Worm (Caenorhabditis elegans) whole organism, L3 larva: ENCODE data around the gene H14E04.2.

Experiments used
- R02D3.7 ChIP-seq: fragments of 150-350 bp; optimal IDR thresholded peaks from 2 replicates; lab custom pipeline; 2014; ENCODE audit warnings: missing biosample characterization, missing genetic modification characterization
- ZK546.5 ChIP-seq: sonication (generic microtip); optimal IDR thresholded peaks from 2 replicates; lab custom pipeline; 2017; ENCODE audit warnings: missing biosample characterization, missing genetic modification characterization
- aly-2 ChIP-seq: fragments of 150-350 bp; optimal IDR thresholded peaks from 2 replicates; lab custom pipeline; 2014; ENCODE audit warnings: missing biosample characterization, missing genetic modification characterization
- ama-1 ChIP-seq: fragments of 150-350 bp; optimal IDR thresholded peaks from 2 replicates; lab custom pipeline; 2018
- ceh-16 ChIP-seq: sonication (generic microtip); optimal IDR thresholded peaks from 2 replicates; lab custom pipeline; 2017; ENCODE audit warnings: missing biosample characterization, missing genetic modification characterization
- ceh-28 ChIP-seq: fragments of 150-350 bp; optimal IDR thresholded peaks from 2 replicates; lab custom pipeline; 2014; ENCODE audit warnings: missing biosample characterization, missing genetic modification reagents, missing genetic modification characterization
- ceh-82 ChIP-seq: fragments of 150-350 bp; optimal IDR thresholded peaks from 2 replicates; lab custom pipeline; 2014; ENCODE audit warnings: missing biosample characterization, missing genetic modification characterization
- ceh-9 ChIP-seq: sonication (generic microtip); optimal IDR thresholded peaks from 2 replicates; lab custom pipeline; 2018; ENCODE audit warnings: missing biosample characterization, missing genetic modification characterization
- egl-27 ChIP-seq: sonication (generic microtip); optimal IDR thresholded peaks from 4 replicates; lab custom pipeline; 2017; ENCODE audit warnings: missing biosample characterization, missing genetic modification reagents, missing genetic modification characterization
- egl-5 ChIP-seq: fragments of 150-350 bp; optimal IDR thresholded peaks from 2 replicates; lab custom pipeline; 2017; ENCODE audit warnings: missing biosample characterization, missing genetic modification reagents, missing genetic modification characterization, inconsistent platforms
- elt-1 ChIP-seq: fragments of 150-350 bp; optimal IDR thresholded peaks from 2 replicates; lab custom pipeline; 2014; ENCODE audit warnings: missing biosample characterization, missing genetic modification characterization
- elt-2 ChIP-seq: sonication (generic microtip); optimal IDR thresholded peaks from 2 replicates; lab custom pipeline; 2016; ENCODE audit warnings: missing genetic modification reagents, mild to moderate bottlenecking, missing genetic modification characterization, missing compliant biosample characterization
- elt-3 ChIP-seq, 3 experiments: fragments of 150-350 bp in 1 of 3; sonication (generic microtip) in 2 of 3; optimal IDR thresholded peaks; 2 replicates in 2 of 3; 4 replicates in 1 of 3; lab custom pipeline; 2014 to 2017; ENCODE audit warnings: missing biosample characterization in 3 of 3, missing genetic modification characterization in 3 of 3
- eor-1 ChIP-seq, 2 experiments: fragments of 150-350 bp; optimal IDR thresholded peaks; 2 replicates each; lab custom pipeline; 2014 to 2018; ENCODE audit warnings: missing biosample characterization in 2 of 2, missing genetic modification characterization in 2 of 2
- fkh-10 ChIP-seq: sonication (generic microtip); optimal IDR thresholded peaks from 2 replicates; lab custom pipeline; 2017; ENCODE audit warnings: missing biosample characterization, missing genetic modification reagents, missing genetic modification characterization
- fkh-2 ChIP-seq: fragments of 150-350 bp; optimal IDR thresholded peaks from 2 replicates; lab custom pipeline; 2014; ENCODE audit warnings: missing biosample characterization, missing genetic modification reagents, missing genetic modification characterization
- hmg-11 ChIP-seq: sonication (generic microtip); optimal IDR thresholded peaks from 2 replicates; lab custom pipeline; 2016; ENCODE audit warnings: missing genetic modification characterization, missing compliant biosample characterization
- jun-1 ChIP-seq: fragments of 150-350 bp; optimal IDR thresholded peaks from 2 replicates; lab custom pipeline; 2014; ENCODE audit warnings: missing biosample characterization, missing genetic modification reagents, missing genetic modification characterization
- lin-15B ChIP-seq: fragments of 150-350 bp; optimal IDR thresholded peaks from 2 replicates; lab custom pipeline; 2014; ENCODE audit warnings: missing biosample characterization, missing genetic modification characterization
- lin-39 ChIP-seq: fragments of 150-350 bp; optimal IDR thresholded peaks from 2 replicates; lab custom pipeline; 2018; ENCODE audit warnings: missing biosample characterization, missing genetic modification reagents, missing genetic modification characterization
- lsy-12 ChIP-seq: sonication (generic microtip); optimal IDR thresholded peaks from 2 replicates; lab custom pipeline; 2016; ENCODE audit warnings: mild to moderate bottlenecking, missing genetic modification characterization, missing compliant biosample characterization
- mml-1 ChIP-seq: fragments of 150-350 bp; sonication (generic microtip); optimal IDR thresholded peaks from 3 replicates; lab custom pipeline; 2014; ENCODE audit warnings: missing biosample characterization, missing genetic modification characterization
- nfya-1 ChIP-seq: sonication (generic microtip); optimal IDR thresholded peaks from 2 replicates; lab custom pipeline; 2017; ENCODE audit warnings: missing genetic modification characterization, mild to moderate bottlenecking, missing compliant biosample characterization, antibody characterized with exemption, moderate library complexity; ENCODE audit not compliant: insufficient read depth
- nhr-11 ChIP-seq: fragments of 150-350 bp; optimal IDR thresholded peaks from 2 replicates; lab custom pipeline; 2014; ENCODE audit warnings: missing biosample characterization, missing genetic modification characterization
- nhr-23 ChIP-seq: fragments of 150-350 bp; optimal IDR thresholded peaks from 2 replicates; lab custom pipeline; 2014; ENCODE audit warnings: missing biosample characterization, missing genetic modification reagents, missing genetic modification characterization
- nhr-25 ChIP-seq: sonication (generic microtip); optimal IDR thresholded peaks from 2 replicates; lab custom pipeline; 2017; ENCODE audit warnings: missing biosample characterization, missing genetic modification characterization
- nhr-28 ChIP-seq: fragments of 150-350 bp; optimal IDR thresholded peaks from 2 replicates; lab custom pipeline; 2014; ENCODE audit warnings: missing biosample characterization, missing genetic modification characterization
- nhr-43 ChIP-seq: sonication (generic microtip); optimal IDR thresholded peaks from 2 replicates; lab custom pipeline; 2016; ENCODE audit warnings: mild to moderate bottlenecking, missing genetic modification characterization, missing compliant biosample characterization; ENCODE audit not compliant: poor library complexity, severe bottlenecking
- nhr-76 ChIP-seq: fragments of 150-350 bp; sonication (generic microtip); optimal IDR thresholded peaks from 5 replicates; lab custom pipeline; 2014; ENCODE audit warnings: missing biosample characterization, missing genetic modification characterization
- nhr-77 ChIP-seq: fragments of 150-350 bp; optimal IDR thresholded peaks from 2 replicates; lab custom pipeline; 2014; ENCODE audit warnings: missing biosample characterization, missing genetic modification characterization
- pha-4 ChIP-seq: fragments of 150-350 bp; optimal IDR thresholded peaks from 2 replicates; lab custom pipeline; 2014; ENCODE audit warnings: missing biosample characterization, missing genetic modification reagents, missing genetic modification characterization
- pqm-1 ChIP-seq: fragments of 150-350 bp; optimal IDR thresholded peaks from 2 replicates; lab custom pipeline; 2017; ENCODE audit warnings: missing biosample characterization, missing genetic modification characterization, inconsistent platforms
- sea-2 ChIP-seq: fragments of 150-350 bp; sonication (generic microtip); optimal IDR thresholded peaks from 4 replicates; lab custom pipeline; 2014; ENCODE audit warnings: missing biosample characterization, missing genetic modification reagents, missing genetic modification characterization
- skn-1 ChIP-seq: fragments of 150-350 bp; optimal IDR thresholded peaks from 2 replicates; lab custom pipeline; 2014; ENCODE audit warnings: missing biosample characterization, missing genetic modification characterization
- snpc-4 ChIP-seq: fragments of 150-350 bp; optimal IDR thresholded peaks from 2 replicates; lab custom pipeline; 2014; ENCODE audit warnings: missing biosample characterization, missing genetic modification characterization
- tbx-2 ChIP-seq: sonication (generic microtip); optimal IDR thresholded peaks from 2 replicates; lab custom pipeline; 2016; ENCODE audit warnings: mild to moderate bottlenecking, missing genetic modification characterization, missing compliant biosample characterization
- unc-39 ChIP-seq: sonication (generic microtip); optimal IDR thresholded peaks from 4 replicates; lab custom pipeline; 2017; ENCODE audit warnings: missing biosample characterization, missing genetic modification characterization
- unc-62 ChIP-seq: fragments of 150-350 bp; sonication (generic microtip); optimal IDR thresholded peaks from 4 replicates; lab custom pipeline; 2014; ENCODE audit warnings: missing biosample characterization, missing genetic modification reagents, missing genetic modification characterization
- zag-1 ChIP-seq: fragments of 150-350 bp; optimal IDR thresholded peaks from 2 replicates; lab custom pipeline; 2014; ENCODE audit warnings: missing biosample characterization, missing genetic modification characterization
- ztf-4 ChIP-seq: fragments of 150-350 bp; optimal IDR thresholded peaks from 2 replicates; lab custom pipeline; 2014; ENCODE audit warnings: missing biosample characterization, missing genetic modification characterization

H14E04.2 gene

ce11 chrIII:2375918-2376317 lies at the start of gene H14E04.2:
H14E04.2 (plus strand) TSS chrIII:2376193.
- TF ChIP-seq nhr-11 (tag; lab: Kevin White, UChicago) (peak; percentile 4), lin-15B (tag; lab: Kevin White, UChicago) (peak; percentile 81), ceh-28 (tag; lab: Kevin White, UChicago) (peak; percentile 85), nhr-43 (tag; lab: Kevin White, UChicago) (no peak), aly-2 (no peak), egl-5 (tag; lab: Kevin White, UChicago) (peak; percentile 28), ceh-9 (tag; lab: Kevin White, UChicago) (no peak), fkh-2 (tag; lab: Kevin White, UChicago) (no peak), snpc-4 (tag; lab: Kevin White, UChicago) (peak; percentile 44), nfya-1 (tag; lab: Kevin White, UChicago) (peak; percentile 80), pha-4 (peak; percentile 85), nhr-23 (peak; percentile 88), skn-1 (tag; lab: Kevin White, UChicago) (peak; percentile 31), lin-39 (tag; lab: Kevin White, UChicago) (peak; percentile 37), nhr-25 (tag; lab: Kevin White, UChicago) (peak; percentile 78), jun-1 (tag; lab: Kevin White, UChicago) (peak; percentile 24), pqm-1 (tag; lab: Kevin White, UChicago) (peak; percentile 17), ceh-82 (tag; lab: Kevin White, UChicago) (peak; percentile 11), R02D3.7 (tag; lab: Kevin White, UChicago) (peak; percentile 41), nhr-77 (no peak), ama-1 (lab: Kevin White, UChicago) (no peak), hmg-11 (peak; percentile 14), unc-39 (tag; lab: Kevin White, UChicago) (no peak)

DNA sequence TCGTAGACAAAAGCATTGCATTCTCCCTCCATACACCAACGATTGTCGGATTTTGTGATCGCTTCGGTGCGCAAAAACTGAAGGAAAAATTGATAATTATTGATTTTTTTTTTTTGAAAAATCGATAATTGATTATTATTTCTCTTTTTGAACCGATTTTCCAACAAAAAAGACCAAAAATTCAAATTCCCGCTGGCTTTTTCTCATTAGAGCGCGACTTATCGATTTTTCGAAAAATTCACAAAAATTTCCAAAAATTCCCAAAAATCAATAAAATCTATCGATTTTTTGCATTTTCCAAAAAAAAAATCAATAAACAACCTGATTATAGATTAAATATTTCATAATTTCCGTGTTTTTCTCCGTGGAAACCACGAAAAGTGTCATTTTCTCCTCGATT lies 47.4 kb upstream of the H14E04.2 start:
- TF ChIP-seq fkh-2 (tag; lab: Kevin White, UChicago) (no peak), ceh-28 (tag; lab: Kevin White, UChicago) (peak; percentile 86), elt-3 (tag; optimal IDR thresholded peaks at IDR 0.05; lab: Kevin White, UChicago) (no peak), eor-1 (tag; optimal IDR thresholded peaks at IDR 0.05; lab: Kevin White, UChicago) (no peak)

DNA sequence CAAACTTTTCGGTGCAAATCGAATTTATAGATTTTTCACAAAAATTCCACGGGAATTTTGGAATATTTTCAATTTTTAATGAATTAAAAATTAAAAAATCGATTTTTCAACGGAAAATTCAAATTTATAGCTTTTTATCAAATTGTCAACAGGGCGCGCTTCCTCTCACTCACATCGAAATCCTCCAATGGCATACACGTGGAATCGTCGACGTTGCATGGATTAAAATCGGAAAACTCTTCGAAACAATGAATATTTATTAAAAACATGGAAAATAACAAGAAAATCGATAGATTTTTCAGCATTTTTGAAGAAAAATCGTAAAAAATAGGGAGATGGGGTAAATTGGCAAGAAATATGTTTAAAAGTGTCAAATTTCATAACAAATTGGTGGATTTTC lies 46.7 kb upstream of the H14E04.2 start, which contains the start of gene Y54F10BM.12:
Y54F10BM.12 (minus strand) TSS at position 344 of the 400 bp plus-strand sequence.
- TF ChIP-seq pqm-1 (tag; lab: Kevin White, UChicago) = no peak
- TF ChIP-seq fkh-2 (tag; lab: Kevin White, UChicago) = no peak
- TF ChIP-seq ceh-82 (tag; lab: Kevin White, UChicago) = no peak
- TF ChIP-seq elt-3 (tag; optimal IDR thresholded peaks at IDR 0.05; lab: Kevin White, UChicago) = no peak
- no peak for TF ChIP-seq nhr-76 (tag; lab: Kevin White, UChicago)
- no peak for TF ChIP-seq elt-1 (tag; lab: Kevin White, UChicago)
- TF ChIP-seq ztf-4 (tag; lab: Kevin White, UChicago) = no peak
- TF ChIP-seq nhr-43 (tag; lab: Kevin White, UChicago) = no peak
- no peak for TF ChIP-seq lin-39 (tag; lab: Kevin White, UChicago)
- no peak for TF ChIP-seq lsy-12 (tag; lab: Kevin White, UChicago)
- TF ChIP-seq egl-5 (tag; lab: Kevin White, UChicago) = no peak
- TF ChIP-seq egl-27 (tag; lab: Kevin White, UChicago) = no peak
- TF ChIP-seq nhr-23 = no peak
- no peak for TF ChIP-seq snpc-4 (tag; lab: Kevin White, UChicago)

- TF ChIP-seq ceh-16 (no peak), nhr-28 (tag; lab: Kevin White, UChicago) (no peak), lsy-12 (tag; lab: Kevin White, UChicago) (no peak), ama-1 (lab: Kevin White, UChicago) (no peak), zag-1 (tag; lab: Kevin White, UChicago) (no peak)
- TF ChIP-seq, all 47 proteins: peak for 0
Measured at ce11 chrIII:2330389-2330788, 45.6 kb upstream of the H14E04.2 start.

DNA sequence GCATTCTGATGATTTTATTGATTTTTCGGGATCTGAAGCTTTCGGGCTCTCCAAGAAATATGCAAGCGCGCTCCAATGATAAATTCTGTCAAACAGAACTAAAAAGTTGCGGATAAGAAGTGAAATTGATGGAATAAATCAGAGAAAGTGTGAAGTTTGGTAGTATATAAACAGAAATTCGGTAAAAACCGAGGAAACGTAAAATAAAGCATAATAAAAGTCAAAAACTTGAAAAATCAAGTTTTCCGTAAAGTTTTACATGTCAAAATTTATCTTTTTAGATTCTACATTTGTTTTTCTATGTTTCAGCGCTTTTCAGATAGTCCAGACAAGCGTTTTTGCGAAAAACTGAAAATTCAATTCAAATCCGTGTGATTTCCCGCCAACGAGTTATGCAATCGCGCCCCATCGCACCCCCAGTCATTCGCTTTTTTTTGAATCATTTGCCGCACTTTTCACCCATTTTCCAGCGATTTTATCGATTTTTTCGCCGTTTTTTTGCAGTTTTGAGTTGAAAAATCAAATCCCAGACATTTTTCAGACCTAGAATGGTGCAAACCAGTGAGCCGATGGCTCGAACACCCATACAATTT lies 44.9 kb upstream of the H14E04.2 start, which contains the start of the genes Y54F10BM.13 and ppm-1.D:
Y54F10BM.13 (minus strand) TSS at position 51 of the 593 bp plus-strand sequence.
ppm-1.D (plus strand) TSS at position 540 of the 593 bp plus-strand sequence.
- no peak for TF ChIP-seq ZK546.5 (tag; lab: Kevin White, UChicago)
- TF ChIP-seq egl-27 (tag; lab: Kevin White, UChicago) = no peak
- TF ChIP-seq nhr-25 (tag; lab: Kevin White, UChicago) = no peak
- no peak for TF ChIP-seq fkh-10 (GFP tag; lab: Kevin White, UChicago)
- no peak for TF ChIP-seq nhr-77
- TF ChIP-seq ceh-28 (tag; lab: Kevin White, UChicago) = no peak
- TF ChIP-seq tbx-2 = no peak
- peak; percentile 2 for TF ChIP-seq lin-39 (tag; lab: Kevin White, UChicago)
- TF ChIP-seq ama-1 (lab: Kevin White, UChicago) = no peak
- TF ChIP-seq hmg-11 = peak; percentile 8
- no peak for TF ChIP-seq nhr-28 (tag; lab: Kevin White, UChicago)
- no peak for TF ChIP-seq sea-2 (GFP tag; lab: Kevin White, UChicago)
- TF ChIP-seq nfya-1 (tag; lab: Kevin White, UChicago) = peak; percentile 30
- TF ChIP-seq unc-62 (GFP tag; lab: Kevin White, UChicago) = no peak
- no peak for TF ChIP-seq mml-1 (tag; lab: Kevin White, UChicago)
- no peak for TF ChIP-seq zag-1 (tag; lab: Kevin White, UChicago)
- no peak for TF ChIP-seq elt-2 (tag; lab: Kevin White, UChicago)
- peak; percentile 73 for TF ChIP-seq lin-15B (tag; lab: Kevin White, UChicago)
